Worm (Caenorhabditis elegans) whole organism, young adult: Measurements from ENCODE around the gene F13A7.11.
A peak's percentile ranks its signal among the peaks of the same experiment; 100 is the strongest.

Experiments
- B0019.2 ChIP-seq: fragments of 200-800 bp; sonication (Bioruptor generic); conservative IDR thresholded peaks from 2 replicates; pipeline ENCODE4 v1.3.6; 2022; ENCODE audit warnings: missing genetic modification reagents, missing genetic modification characterization, missing compliant biosample characterization
- F10E7.11 ChIP-seq: sonication (generic microtip); optimal IDR thresholded peaks from 2 replicates; lab custom pipeline; 2017; ENCODE audit warnings: mild to moderate bottlenecking, missing genetic modification characterization, moderate library complexity, missing compliant biosample characterization
- F22D6.2 ChIP-seq: sonication (generic microtip); optimal IDR thresholded peaks from 2 replicates; lab custom pipeline; 2016; ENCODE audit warnings: mild to moderate bottlenecking, missing genetic modification characterization, missing compliant biosample characterization
- F37B4.10 ChIP-seq: fragments of 200-800 bp; sonication (Bioruptor generic); IDR thresholded peaks from 2 replicates; pipeline ENCODE4 v1.3.6; 2022; ENCODE audit warnings: missing genetic modification characterization, missing compliant biosample characterization
- F52B5.7 ChIP-seq: sonication (generic microtip); optimal IDR thresholded peaks from 2 replicates; lab custom pipeline; 2016; ENCODE audit warnings: mild to moderate bottlenecking, missing genetic modification characterization, missing compliant biosample characterization
- F57C9.4 ChIP-seq: sonication (generic microtip); optimal IDR thresholded peaks from 2 replicates; lab custom pipeline; 2017; ENCODE audit warnings: mild to moderate bottlenecking, missing genetic modification characterization, missing compliant biosample characterization
- K11D2.4 ChIP-seq: fragments of 200-800 bp; sonication (Bioruptor generic); IDR thresholded peaks from 2 replicates; pipeline ENCODE4 v1.3.6; 2022; ENCODE audit warnings: missing genetic modification reagents, missing genetic modification characterization, missing compliant biosample characterization
- K12H6.12 ChIP-seq: fragments of 200-800 bp; sonication (Bioruptor generic); optimal IDR thresholded peaks from 2 replicates; lab custom pipeline; 2018; ENCODE audit warnings: mild to moderate bottlenecking, missing genetic modification characterization, missing compliant biosample characterization
- Y53F4B.3 ChIP-seq: fragments of 200-800 bp; sonication (Bioruptor generic); IDR thresholded peaks from 2 replicates; pipeline ENCODE4 v1.3.6; 2022; ENCODE audit warnings: missing genetic modification reagents, missing genetic modification characterization, missing compliant biosample characterization
- akir-1 ChIP-seq: fragments of 200-800 bp; sonication (Bioruptor generic); optimal IDR thresholded peaks from 2 replicates; lab custom pipeline; 2018; ENCODE audit warnings: mild to moderate bottlenecking, missing genetic modification characterization, moderate library complexity, missing compliant biosample characterization
- aptf-3 ChIP-seq: fragments of 200-800 bp; sonication (Bioruptor generic); IDR thresholded peaks from 2 replicates; pipeline ENCODE4 v1.3.6; 2022; ENCODE audit warnings: missing genetic modification characterization, missing compliant biosample characterization
- attf-3 ChIP-seq: fragments of 200-800 bp; sonication (Bioruptor generic); conservative IDR thresholded peaks from 2 replicates; pipeline ENCODE4 v1.3.6; 2022; ENCODE audit warnings: missing genetic modification reagents, missing genetic modification characterization, missing compliant biosample characterization
- attf-6 ChIP-seq: fragments of 200-800 bp; sonication (Bioruptor generic); IDR thresholded peaks from 2 replicates; pipeline ENCODE4 v1.3.6; 2022; ENCODE audit warnings: missing genetic modification reagents, missing genetic modification characterization, missing compliant biosample characterization
- cebp-2 ChIP-seq: fragments of 200-800 bp; sonication (Bioruptor generic); IDR thresholded peaks from 2 replicates; pipeline ENCODE4 v1.3.6; 2022; ENCODE audit warnings: missing genetic modification characterization, missing compliant biosample characterization
- ceh-58 ChIP-seq: fragments of 200-800 bp; sonication (Bioruptor generic); IDR thresholded peaks from 2 replicates; pipeline ENCODE4 v1.3.6; 2022; ENCODE audit warnings: missing genetic modification characterization, missing compliant biosample characterization
- ceh-91 ChIP-seq: fragments of 200-800 bp; sonication (Bioruptor generic); IDR thresholded peaks from 2 replicates; pipeline ENCODE4 v1.3.6; 2022; ENCODE audit warnings: missing genetic modification reagents, missing genetic modification characterization, missing compliant biosample characterization
- dox-1 ChIP-seq: fragments of 200-800 bp; sonication (Bioruptor generic); IDR thresholded peaks from 2 replicates; pipeline ENCODE4 v1.3.6; 2022; ENCODE audit warnings: missing genetic modification reagents, missing genetic modification characterization, missing compliant biosample characterization
- efl-1 ChIP-seq: fragments of 150-350 bp; optimal IDR thresholded peaks from 2 replicates; lab custom pipeline; 2014; ENCODE audit warnings: missing biosample characterization, missing genetic modification reagents, missing genetic modification characterization
- egl-18 ChIP-seq: fragments of 200-800 bp; sonication (Bioruptor generic); IDR thresholded peaks from 2 replicates; pipeline ENCODE4 v1.3.6; 2022; ENCODE audit warnings: missing genetic modification reagents, missing genetic modification characterization, missing compliant biosample characterization
- egl-44 ChIP-seq: fragments of 200-800 bp; sonication (Bioruptor generic); IDR thresholded peaks from 2 replicates; pipeline ENCODE4 v1.3.6; 2022; ENCODE audit warnings: missing genetic modification reagents, missing genetic modification characterization, missing compliant biosample characterization
- egrh-3 ChIP-seq: fragments of 200-800 bp; sonication (Bioruptor generic); IDR thresholded peaks from 2 replicates; pipeline ENCODE4 v1.3.6; 2022; ENCODE audit warnings: missing genetic modification reagents, missing genetic modification characterization, missing compliant biosample characterization
- him-1 ChIP-seq: sonication (generic microtip); optimal IDR thresholded peaks from 2 replicates; lab custom pipeline; 2016; ENCODE audit warnings: missing genotype, missing genetic modification reagents, missing genetic modification characterization, missing compliant biosample characterization
- hmg-20 ChIP-seq: fragments of 200-800 bp; sonication (Bioruptor generic); IDR thresholded peaks from 2 replicates; pipeline ENCODE4 v1.3.6; 2022; ENCODE audit warnings: missing genetic modification reagents, missing genetic modification characterization, missing compliant biosample characterization
- let-526 ChIP-seq: fragments of 200-800 bp; sonication (Bioruptor generic); IDR thresholded peaks from 2 replicates; pipeline ENCODE4 v1.3.6; 2022; ENCODE audit warnings: missing genetic modification reagents, missing genetic modification characterization, missing compliant biosample characterization
- let-607 ChIP-seq, 2 experiments: fragments of 200-800 bp in 1 of 2; sonication (Bioruptor generic) in 1 of 2; sonication (generic microtip) in 1 of 2; optimal IDR thresholded peaks; 2 replicates each; lab custom pipeline; 2016 to 2018; ENCODE audit warnings: mild to moderate bottlenecking in 2 of 2, missing compliant biosample characterization in 2 of 2, missing genetic modification characterization in 2 of 2, moderate library complexity in 2 of 2, missing genotype in 1 of 2
- lin-40 ChIP-seq: sonication (generic microtip); optimal IDR thresholded peaks from 2 replicates; lab custom pipeline; 2016; ENCODE audit warnings: missing genetic modification characterization, mild to moderate bottlenecking, missing compliant biosample characterization, missing genotype, missing genetic modification reagents
- lsl-1 ChIP-seq: fragments of 200-800 bp; sonication (Bioruptor generic); optimal IDR thresholded peaks from 2 replicates; lab custom pipeline; 2018; ENCODE audit warnings: mild to moderate bottlenecking, missing genetic modification characterization, moderate library complexity, missing compliant biosample characterization
- lsy-27 ChIP-seq: sonication (generic microtip); optimal IDR thresholded peaks from 2 replicates; lab custom pipeline; 2017; ENCODE audit warnings: missing genetic modification characterization, mild to moderate bottlenecking, missing compliant biosample characterization, antibody characterized with exemption, missing genotype, borderline replicate concordance; ENCODE audit not compliant: insufficient read depth
- madf-8 ChIP-seq: fragments of 200-800 bp; sonication (Bioruptor generic); conservative IDR thresholded peaks from 2 replicates; pipeline ENCODE4 v1.3.6; 2022; ENCODE audit warnings: missing genetic modification reagents, missing genetic modification characterization, missing compliant biosample characterization
- mel-28 ChIP-seq: sonication (generic microtip); optimal IDR thresholded peaks from 2 replicates; lab custom pipeline; 2016; ENCODE audit warnings: borderline replicate concordance, mild to moderate bottlenecking, missing genetic modification characterization, missing compliant biosample characterization
- mes-4 ChIP-seq: sonication (generic microtip); optimal IDR thresholded peaks from 2 replicates; lab custom pipeline; 2016; ENCODE audit warnings: missing genotype, missing genetic modification characterization, missing compliant biosample characterization
- nfya-2 ChIP-seq: fragments of 200-800 bp; sonication (Bioruptor generic); IDR thresholded peaks from 2 replicates; pipeline ENCODE4 v1.3.6; 2022; ENCODE audit warnings: missing genetic modification reagents, missing genetic modification characterization, missing compliant biosample characterization
- nfyb-1 ChIP-seq: fragments of 200-800 bp; sonication (Bioruptor generic); IDR thresholded peaks from 2 replicates; pipeline ENCODE4 v1.3.6; 2022; ENCODE audit warnings: missing genetic modification reagents, missing genetic modification characterization, missing compliant biosample characterization
- nhr-80 ChIP-seq: sonication (generic microtip); optimal IDR thresholded peaks from 2 replicates; lab custom pipeline; 2016; ENCODE audit warnings: missing genetic modification characterization, missing compliant biosample characterization
- pbrm-1 ChIP-seq: fragments of 200-800 bp; sonication (Bioruptor generic); IDR thresholded peaks from 2 replicates; pipeline ENCODE4 v1.3.6; 2022; ENCODE audit warnings: missing genetic modification reagents, missing genetic modification characterization, missing compliant biosample characterization
- rcor-1 ChIP-seq: fragments of 200-800 bp; sonication (Bioruptor generic); IDR thresholded peaks from 2 replicates; pipeline ENCODE4 v1.3.6; 2022; ENCODE audit warnings: missing genetic modification reagents, missing genetic modification characterization, missing compliant biosample characterization
- rpc-1 ChIP-seq, 2 experiments: fragments of 150-350 bp in 1 of 2; sonication (generic microtip) in 1 of 2; optimal IDR thresholded peaks; 2 replicates each; lab custom pipeline; 2014 to 2018; ENCODE audit warnings: missing biosample characterization in 1 of 2, missing genetic modification characterization in 1 of 2, missing genetic modification reagents in 1 of 2, missing genotype in 1 of 2
- sea-2 ChIP-seq: fragments of 200-800 bp; sonication (Bioruptor generic); IDR thresholded peaks from 2 replicates; pipeline ENCODE4 v1.3.6; 2022; ENCODE audit warnings: missing genetic modification characterization, missing compliant biosample characterization
- snpc-1.3 ChIP-seq: sonication (generic microtip); optimal IDR thresholded peaks from 2 replicates; lab custom pipeline; 2017; ENCODE audit warnings: missing genetic modification characterization, mild to moderate bottlenecking, missing compliant biosample characterization, antibody characterized with exemption, moderate library complexity, missing genotype, missing genetic modification reagents; ENCODE audit not compliant: insufficient read depth
- snpc-4 ChIP-seq, 5 experiments: fragments of 150-350 bp in 1 of 5; sonication (generic microtip) in 4 of 5; optimal IDR thresholded peaks; 2 replicates each; lab custom pipeline; 2014 to 2018; ENCODE audit warnings: missing genetic modification characterization in 5 of 5, missing biosample characterization in 3 of 5, antibody characterized with exemption in 2 of 5, mild to moderate bottlenecking in 2 of 5, missing compliant biosample characterization in 2 of 5, missing genotype in 2 of 5, moderate library complexity in 2 of 5, missing genetic modification reagents in 1 of 5
- somi-1 ChIP-seq: fragments of 200-800 bp; sonication (Bioruptor generic); optimal IDR thresholded peaks from 2 replicates; lab custom pipeline; 2018; ENCODE audit warnings: mild to moderate bottlenecking, missing genetic modification characterization, missing compliant biosample characterization
- sptf-2 ChIP-seq: fragments of 200-800 bp; sonication (Bioruptor generic); optimal IDR thresholded peaks from 2 replicates; lab custom pipeline; 2018; ENCODE audit warnings: mild to moderate bottlenecking, missing genetic modification characterization, missing compliant biosample characterization
- tbx-9 ChIP-seq: sonication (generic microtip); optimal IDR thresholded peaks from 2 replicates; lab custom pipeline; 2016; ENCODE audit warnings: borderline replicate concordance, missing genetic modification characterization, inconsistent platforms, missing compliant biosample characterization
- tlf-1 ChIP-seq: fragments of 200-800 bp; sonication (Bioruptor generic); optimal IDR thresholded peaks from 2 replicates; lab custom pipeline; 2018; ENCODE audit warnings: mild to moderate bottlenecking, missing genetic modification characterization, missing compliant biosample characterization
- ztf-18 ChIP-seq: sonication (generic microtip); optimal IDR thresholded peaks from 2 replicates; lab custom pipeline; 2016; ENCODE audit warnings: missing genotype, mild to moderate bottlenecking, missing genetic modification characterization, missing compliant biosample characterization
- ztf-22 ChIP-seq: fragments of 200-800 bp; sonication (Bioruptor generic); optimal IDR thresholded peaks from 2 replicates; lab custom pipeline; 2018; ENCODE audit warnings: mild to moderate bottlenecking, missing genetic modification characterization, moderate library complexity, missing compliant biosample characterization
- ztf-28 ChIP-seq: fragments of 200-800 bp; sonication (Bioruptor generic); IDR thresholded peaks from 2 replicates; pipeline ENCODE4 v1.3.6; 2022; ENCODE audit warnings: missing genetic modification reagents, missing genetic modification characterization, missing compliant biosample characterization

The F13A7.11 gene

ce11 chrV:16401519-16401918 is 6.4 kb upstream of the F13A7.11 start, which contains the start of gene F13A7.14 (continued):
- TF ChIP-seq nfyb-1 (no peak), egl-18 (GFP tag; lab: Robert Waterston, UW) (no peak), akir-1 (peak; percentile 61), ztf-28 (no peak), tbx-9 (tag; lab: Kevin White, UChicago) (no peak), ceh-91 (GFP tag; lab: Robert Waterston, UW) (peak; percentile 52), F22D6.2 (tag; lab: Kevin White, UChicago) (peak; percentile 36), somi-1 (GFP tag; lab: Kevin White, UChicago) (peak; percentile 2), let-526 (GFP tag; lab: Robert Waterston, UW) (0 out of 2 replicates have a peak, but pooled peaks have one; percentile 51), cebp-2 (GFP tag; lab: Robert Waterston, UW) (no peak), attf-6 (GFP tag; lab: Robert Waterston, UW) (peak; percentile 76), snpc-4 (GFP tag; optimal IDR thresholded peaks at IDR 0.05; lab: Kevin White, UChicago) (no peak), snpc-4 (tag; optimal IDR thresholded peaks at IDR 0.05; lab: Kevin White, UChicago) (peak in 3 of 4 experiments; percentile 53 to 72 (median 69)), lsy-27 (tag; lab: Kevin White, UChicago) (no peak), tlf-1 (no peak), rpc-1 (optimal IDR thresholded peaks at IDR 0.05; lab: Kevin White, UChicago) (no peak), rpc-1 (tag; optimal IDR thresholded peaks at IDR 0.05; lab: Kevin White, UChicago) (no peak), nhr-80 (tag; lab: Kevin White, UChicago) (no peak), hmg-20 (GFP tag; lab: Robert Waterston, UW) (peak; percentile 62; the same call in 1 of the 2 replicates), sptf-2 (no peak), ztf-22 (GFP tag; lab: Kevin White, UChicago) (no peak), snpc-1.3 (tag; lab: Kevin White, UChicago) (peak; percentile 39), efl-1 (peak; percentile 73), ztf-18 (tag; lab: Kevin White, UChicago) (no peak), Y53F4B.3 (GFP tag; lab: Robert Waterston, UW) (no peak), mes-4 (tag; lab: Kevin White, UChicago) (no peak), lin-40 (tag; lab: Kevin White, UChicago) (no peak), aptf-3 (no peak), F10E7.11 (tag; lab: Kevin White, UChicago) (no peak), dox-1 (GFP tag; lab: Robert Waterston, UW) (peak; percentile 75), K12H6.12 (tag; lab: Kevin White, UChicago) (peak; percentile 42), madf-8 (GFP tag; lab: Robert Waterston, UW) (peak; percentile 66), attf-3 (GFP tag; lab: Robert Waterston, UW) (peak; percentile 62), rcor-1 (GFP tag; lab: Robert Waterston, UW) (peak; percentile 70), F37B4.10 (GFP tag; lab: Robert Waterston, UW) (no peak), lsl-1 (GFP tag; lab: Kevin White, UChicago) (peak; percentile 36), egrh-3 (0 out of 2 replicates have a peak, but pooled peaks have one; percentile 42), F57C9.4 (tag; lab: Kevin White, UChicago) (no peak), him-1 (no peak), ceh-58 (GFP tag; lab: Robert Waterston, UW) (no peak), sea-2 (GFP tag; lab: Robert Waterston, UW) (no peak), mel-28 (no peak), egl-44 (peak; percentile 17; the same call in 1 of the 2 replicates), pbrm-1 (GFP tag; lab: Robert Waterston, UW) (no peak), let-607 (tag; optimal IDR thresholded peaks at IDR 0.05; lab: Kevin White, UChicago) (peak in 1 of 2 experiments; percentile 46), K11D2.4 (GFP tag; lab: Robert Waterston, UW) (0 out of 2 replicates have a peak, but pooled peaks have one; percentile 37), B0019.2 (GFP tag; lab: Robert Waterston, UW) (no peak), nfya-2 (GFP tag; lab: Robert Waterston, UW) (no peak), F52B5.7 (tag; lab: Kevin White, UChicago) (no peak)
